Worm (Caenorhabditis elegans) whole organism, mixed stage, embryonic: ENCODE data around the gene dct-14.

ENCODE experiments used
- bed-3 ChIP-seq: fragments of 200-800 bp; sonication (Bioruptor generic); optimal IDR thresholded peaks from 3 replicates; lab custom pipeline; 2018; ENCODE audit warnings: mild to moderate bottlenecking, missing genetic modification characterization, moderate library complexity, missing compliant biosample characterization
- blmp-1 ChIP-seq: fragments of 150-350 bp; optimal IDR thresholded peaks from 2 replicates; lab custom pipeline; 2014; ENCODE audit warnings: missing biosample characterization, missing genetic modification characterization
- ceh-39 ChIP-seq: fragments of 150-350 bp; optimal IDR thresholded peaks from 2 replicates; lab custom pipeline; 2014; ENCODE audit warnings: missing biosample characterization, missing genetic modification characterization
- ceh-43 ChIP-seq: fragments of 200-800 bp; sonication (Bioruptor generic); optimal IDR thresholded peaks from 2 replicates; lab custom pipeline; 2018; ENCODE audit warnings: mild to moderate bottlenecking, missing genetic modification characterization, moderate library complexity, missing compliant biosample characterization
- ceh-83 ChIP-seq: fragments of 200-800 bp; sonication (Bioruptor generic); optimal IDR thresholded peaks from 2 replicates; lab custom pipeline; 2018; ENCODE audit warnings: mild to moderate bottlenecking, missing genetic modification characterization, missing compliant biosample characterization
- ces-1 ChIP-seq: fragments of 150-350 bp; optimal IDR thresholded peaks from 2 replicates; lab custom pipeline; 2014; ENCODE audit warnings: missing biosample characterization, missing genetic modification reagents, missing genetic modification characterization
- cnd-1 ChIP-seq: fragments of 200-800 bp; sonication (Bioruptor generic); optimal IDR thresholded peaks from 2 replicates; lab custom pipeline; 2018; ENCODE audit warnings: mild to moderate bottlenecking, missing genetic modification characterization, missing compliant biosample characterization
- drap-1 ChIP-seq: fragments of 200-800 bp; sonication (Bioruptor generic); optimal IDR thresholded peaks from 3 replicates; lab custom pipeline; 2018; ENCODE audit warnings: mild to moderate bottlenecking, missing genetic modification characterization, missing compliant biosample characterization
- elt-3 ChIP-seq: fragments of 150-350 bp; optimal IDR thresholded peaks from 2 replicates; lab custom pipeline; 2014; ENCODE audit warnings: missing biosample characterization, missing genetic modification characterization
- ham-2 ChIP-seq: fragments of 200-800 bp; sonication (Bioruptor generic); optimal IDR thresholded peaks from 2 replicates; lab custom pipeline; 2018; ENCODE audit warnings: mild to moderate bottlenecking, missing genetic modification characterization, missing compliant biosample characterization
- hlh-1 ChIP-seq: fragments of 150-350 bp; optimal IDR thresholded peaks from 2 replicates; lab custom pipeline; 2014; ENCODE audit warnings: missing biosample characterization, missing genetic modification reagents, missing genetic modification characterization
- lin-13 ChIP-seq: fragments of 150-350 bp; optimal IDR thresholded peaks from 2 replicates; lab custom pipeline; 2014; ENCODE audit warnings: missing biosample characterization, missing genetic modification characterization
- lin-32 ChIP-seq: fragments of 200-800 bp; sonication (Bioruptor generic); optimal IDR thresholded peaks from 2 replicates; lab custom pipeline; 2018; ENCODE audit warnings: mild to moderate bottlenecking, missing genetic modification characterization, missing compliant biosample characterization
- lsy-2 ChIP-seq: fragments of 150-350 bp; optimal IDR thresholded peaks from 2 replicates; lab custom pipeline; 2014; ENCODE audit warnings: missing biosample characterization, missing genetic modification characterization
- mab-5 ChIP-seq: fragments of 150-350 bp; optimal IDR thresholded peaks from 2 replicates; lab custom pipeline; 2014; ENCODE audit warnings: missing biosample characterization, missing genetic modification characterization
- mep-1 ChIP-seq: fragments of 150-350 bp; optimal IDR thresholded peaks from 2 replicates; lab custom pipeline; 2017; ENCODE audit warnings: missing biosample characterization, missing genetic modification reagents, missing genetic modification characterization, inconsistent platforms
- mls-2 ChIP-seq: sonication (generic microtip); optimal IDR thresholded peaks from 2 replicates; lab custom pipeline; 2016; ENCODE audit warnings: mild to moderate bottlenecking, missing genetic modification characterization, moderate library complexity, missing compliant biosample characterization
- nhr-12 ChIP-seq: fragments of 150-350 bp; optimal IDR thresholded peaks from 2 replicates; lab custom pipeline; 2014; ENCODE audit warnings: missing biosample characterization, missing genetic modification characterization
- nhr-2 ChIP-seq: fragments of 150-350 bp; optimal IDR thresholded peaks from 2 replicates; lab custom pipeline; 2014; ENCODE audit warnings: missing biosample characterization, missing genetic modification characterization
- nhr-237 ChIP-seq: fragments of 150-350 bp; optimal IDR thresholded peaks from 2 replicates; lab custom pipeline; 2014; ENCODE audit warnings: missing biosample characterization, missing genetic modification characterization
- nhr-28 ChIP-seq: fragments of 150-350 bp; optimal IDR thresholded peaks from 2 replicates; lab custom pipeline; 2014; ENCODE audit warnings: missing biosample characterization, missing genetic modification characterization
- nhr-76 ChIP-seq: sonication (generic microtip); optimal IDR thresholded peaks from 2 replicates; lab custom pipeline; 2017; ENCODE audit warnings: missing biosample characterization, missing genetic modification characterization
- pha-4 ChIP-seq: fragments of 150-350 bp; optimal IDR thresholded peaks from 2 replicates; lab custom pipeline; 2018; ENCODE audit warnings: missing biosample characterization, missing genetic modification reagents, missing genetic modification characterization
- sem-2 ChIP-seq: fragments of 200-800 bp; sonication (Bioruptor generic); optimal IDR thresholded peaks from 2 replicates; lab custom pipeline; 2018; ENCODE audit warnings: mild to moderate bottlenecking, missing genetic modification characterization, missing compliant biosample characterization
- snpc-4 ChIP-seq: fragments of 150-350 bp; optimal IDR thresholded peaks from 2 replicates; lab custom pipeline; 2014; ENCODE audit warnings: missing biosample characterization, missing genetic modification characterization
- sptf-1 ChIP-seq: sonication (generic microtip); optimal IDR thresholded peaks from 2 replicates; lab custom pipeline; 2017; ENCODE audit warnings: mild to moderate bottlenecking, missing genetic modification characterization, moderate library complexity, missing compliant biosample characterization
- tbx-8 ChIP-seq: fragments of 200-800 bp; sonication (Bioruptor generic); optimal IDR thresholded peaks from 2 replicates; lab custom pipeline; 2018; ENCODE audit warnings: mild to moderate bottlenecking, missing genetic modification characterization, moderate library complexity, missing compliant biosample characterization
- unc-120 ChIP-seq: sonication (generic microtip); optimal IDR thresholded peaks from 2 replicates; lab custom pipeline; 2017; ENCODE audit warnings: missing genetic modification characterization, missing compliant biosample characterization; ENCODE audit not compliant: poor library complexity, severe bottlenecking
- unc-39 ChIP-seq: fragments of 150-350 bp; optimal IDR thresholded peaks from 2 replicates; lab custom pipeline; 2014; ENCODE audit warnings: missing biosample characterization, missing genetic modification characterization
- unc-62 ChIP-seq: fragments of 150-350 bp; optimal IDR thresholded peaks from 2 replicates; lab custom pipeline; 2014; ENCODE audit warnings: missing biosample characterization, missing genetic modification reagents, missing genetic modification characterization
- ztf-11 ChIP-seq: fragments of 150-350 bp; optimal IDR thresholded peaks from 2 replicates; lab custom pipeline; 2014; ENCODE audit warnings: missing biosample characterization, missing genetic modification characterization

dct-14 gene

ce11 chrV:20470385-20470784 lies 29.9 kb downstream of the dct-14 start, which contains the start of gene B0250.8:
TSS of gene B0250.8 (minus strand) at chrV:20470485.
- no peak for TF ChIP-seq bed-3 (GFP tag; lab: Kevin White, UChicago)
- TF ChIP-seq nhr-12 (tag; lab: Kevin White, UChicago), result no peak
- TF ChIP-seq mep-1 (tag; lab: Kevin White, UChicago), result no peak
- no peak for TF ChIP-seq cnd-1 (tag; lab: Kevin White, UChicago)
- no peak for TF ChIP-seq unc-62 (GFP tag; lab: Kevin White, UChicago)
- no peak for TF ChIP-seq ces-1 (GFP tag; lab: Kevin White, UChicago)
- no peak for TF ChIP-seq lin-32 (GFP tag; lab: Kevin White, UChicago)
- TF ChIP-seq blmp-1 (tag; lab: Kevin White, UChicago), result no peak
- no peak for TF ChIP-seq nhr-76 (tag; lab: Kevin White, UChicago)
- TF ChIP-seq ceh-43 (GFP tag; lab: Kevin White, UChicago), result no peak
- no peak for TF ChIP-seq nhr-237
- TF ChIP-seq ceh-39 (tag; lab: Kevin White, UChicago), result no peak
- no peak for TF ChIP-seq sem-2 (GFP tag; lab: Kevin White, UChicago)
- TF ChIP-seq mls-2, result no peak
- TF ChIP-seq lsy-2 (tag; lab: Kevin White, UChicago), result no peak

ce11 chrV:20464778-20465177 lies 35.5 kb downstream of the dct-14 start:
- TF ChIP-seq nhr-28 (tag; lab: Kevin White, UChicago) (no peak), pha-4 (no peak), tbx-8 (GFP tag; lab: Kevin White, UChicago) (no peak), elt-3 (tag; lab: Kevin White, UChicago) (no peak), ztf-11 (tag; lab: Kevin White, UChicago) (no peak), ces-1 (GFP tag; lab: Kevin White, UChicago) (peak; percentile 37), snpc-4 (tag; lab: Kevin White, UChicago) (no peak), unc-120 (tag; lab: Kevin White, UChicago) (peak; percentile 7), mab-5 (tag; lab: Kevin White, UChicago) (no peak), nhr-76 (tag; lab: Kevin White, UChicago) (no peak), drap-1 (GFP tag; lab: Kevin White, UChicago) (no peak), ham-2 (GFP tag; lab: Kevin White, UChicago) (no peak)

DNA sequence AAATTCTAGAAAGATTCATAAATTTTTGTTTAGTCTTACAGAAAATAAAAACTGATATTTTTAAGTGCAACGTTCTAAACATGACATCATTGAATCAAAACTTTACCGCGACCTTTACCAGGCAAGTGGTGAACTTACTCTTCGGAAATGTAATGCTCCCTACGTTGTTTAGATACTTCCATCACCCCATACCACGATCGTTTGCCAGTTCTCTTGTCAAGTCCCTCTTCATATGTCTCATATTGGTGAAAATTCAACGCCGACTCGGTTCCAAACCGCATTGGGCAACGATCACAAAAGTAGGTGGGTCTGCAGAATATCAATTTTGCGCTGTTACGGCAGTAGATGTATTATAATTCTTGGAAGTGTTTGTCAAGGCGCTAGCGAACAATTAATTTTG lies 39.5 kb downstream of the dct-14 start, which contains the start of gene B0250.18:
Gene B0250.18 (minus strand): TSS at position 101 of the 400 bp plus-strand sequence.
- TF ChIP-seq pha-4 (no peak), mab-5 (tag; lab: Kevin White, UChicago) (no peak), ceh-43 (GFP tag; lab: Kevin White, UChicago) (no peak), blmp-1 (tag; lab: Kevin White, UChicago) (no peak)

ce11 chrV:20457155-20457554 lies 43.1 kb downstream of the dct-14 start:
- TF ChIP-seq snpc-4 (tag; lab: Kevin White, UChicago) (no peak), cnd-1 (tag; lab: Kevin White, UChicago) (peak; percentile 40), sptf-1 (tag; lab: Kevin White, UChicago) (peak; percentile 30), mls-2 (peak; percentile 44), mab-5 (tag; lab: Kevin White, UChicago) (no peak), lin-13 (no peak), ces-1 (GFP tag; lab: Kevin White, UChicago) (peak; percentile 3), unc-39 (tag; lab: Kevin White, UChicago) (no peak), hlh-1 (tag; lab: Kevin White, UChicago) (peak; percentile 53), sem-2 (GFP tag; lab: Kevin White, UChicago) (no peak), bed-3 (GFP tag; lab: Kevin White, UChicago) (no peak)

ce11 chrV:20455637-20456036 lies 44.7 kb downstream of the dct-14 start:
- no peak for TF ChIP-seq nhr-2 (tag; lab: Kevin White, UChicago)
- TF ChIP-seq unc-120 (tag; lab: Kevin White, UChicago), result peak; percentile 5
- TF ChIP-seq elt-3 (tag; lab: Kevin White, UChicago), result no peak
- no peak for TF ChIP-seq lin-32 (GFP tag; lab: Kevin White, UChicago)
- TF ChIP-seq mep-1 (tag; lab: Kevin White, UChicago), result no peak
- TF ChIP-seq sptf-1 (tag; lab: Kevin White, UChicago), result peak; percentile 1
- no peak for TF ChIP-seq ceh-83
- TF ChIP-seq drap-1 (GFP tag; lab: Kevin White, UChicago), result peak; percentile 83
- no peak for TF ChIP-seq bed-3 (GFP tag; lab: Kevin White, UChicago)
- no peak for TF ChIP-seq ztf-11 (tag; lab: Kevin White, UChicago)
- TF ChIP-seq lin-13, result peak; percentile 42
- TF ChIP-seq cnd-1 (tag; lab: Kevin White, UChicago), result no peak
- no peak for TF ChIP-seq nhr-12 (tag; lab: Kevin White, UChicago)
- no peak for TF ChIP-seq hlh-1 (tag; lab: Kevin White, UChicago)
